Worm (Caenorhabditis elegans): ENCODE results near the gene ndus-8.

The ndus-8 gene

DNA sequence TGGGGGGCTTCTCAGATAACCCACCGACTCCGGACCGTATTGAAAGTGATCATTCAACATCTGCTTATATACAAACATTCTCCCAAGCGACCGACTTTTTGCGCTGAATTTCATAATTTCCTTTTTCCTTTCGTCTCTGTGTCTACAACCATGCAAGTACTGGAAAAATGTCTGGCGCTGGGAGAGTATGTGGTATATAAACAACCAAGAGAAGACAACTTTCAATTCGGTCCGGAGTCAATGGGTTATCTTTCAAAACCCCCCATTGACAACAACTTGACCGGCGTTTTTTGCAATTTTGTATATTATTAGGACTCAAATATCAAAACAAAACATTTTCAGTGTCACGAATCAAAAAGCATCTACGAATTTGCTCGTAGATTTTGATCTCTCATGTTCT, 44.5 kb upstream of the ndus-8 start:
- no peak for TF ChIP-seq Y95B8A.8 (GFP tag; IDR thresholded peaks at IDR 0.05)
- no peak for TF ChIP-seq Y67H2A.10 (GFP tag; conservative IDR thresholded peaks at IDR 0.05)
- TF ChIP-seq ama-1 (optimal IDR thresholded peaks at IDR 0.05) = no peak
- TF ChIP-seq ama-1 (GFP tag; optimal IDR thresholded peaks at IDR 0.05) = no peak
- TF ChIP-seq Y53G8AR.9 (GFP tag; conservative IDR thresholded peaks at IDR 0.05) = peak; percentile 79
- peak; percentile 95 for TF ChIP-seq repo-1 (tag; optimal IDR thresholded peaks at IDR 0.05)
- peak; percentile 81 for TF ChIP-seq B0261.1 (tag; optimal IDR thresholded peaks at IDR 0.05)
- 0 out of 2 replicates have a peak, but pooled peaks have one; percentile 47 for TF ChIP-seq nhr-120 (GFP tag; IDR thresholded peaks at IDR 0.05)
- TF ChIP-seq sdz-38 (tag; optimal IDR thresholded peaks at IDR 0.05) = no peak
- peak; percentile 83 for TF ChIP-seq mcd-1 (GFP tag; IDR thresholded peaks at IDR 0.05)
- no peak for TF ChIP-seq F49E8.2 (tag; optimal IDR thresholded peaks at IDR 0.05; ENCODE audit: insufficient read depth)
- no peak for TF ChIP-seq fkh-3 (tag; optimal IDR thresholded peaks at IDR 0.05)
- peak; percentile 58 for TF ChIP-seq attf-5 (GFP tag; optimal IDR thresholded peaks at IDR 0.05)
- peak; percentile 82 for TF ChIP-seq tbp1 (GFP tag; optimal IDR thresholded peaks at IDR 0.05)
- TF ChIP-seq ztf-18 (tag; optimal IDR thresholded peaks at IDR 0.05) = peak; percentile 46
- TF ChIP-seq nfya-2 (GFP tag; IDR thresholded peaks at IDR 0.05) = no peak
- peak; percentile 76 for TF ChIP-seq lin-54 (GFP tag; optimal IDR thresholded peaks at IDR 0.05)
- peak; percentile 43 to 62 for TF ChIP-seq let-607 (tag; optimal IDR thresholded peaks at IDR 0.05)
- TF ChIP-seq nhr-27 (tag; optimal IDR thresholded peaks at IDR 0.05) = peak; percentile 30
- no peak for TF ChIP-seq unc-130 (GFP tag; optimal IDR thresholded peaks at IDR 0.05)
- TF ChIP-seq mel-28 (tag; optimal IDR thresholded peaks at IDR 0.05; ENCODE audit: borderline replicate concordance) = no peak
- no peak for TF ChIP-seq let-526 (GFP tag; IDR thresholded peaks at IDR 0.05)
- no peak for TF ChIP-seq tbx-9 (tag; optimal IDR thresholded peaks at IDR 0.05; ENCODE audit: borderline replicate concordance)
- 0 out of 2 replicates have a peak, but pooled peaks have one; percentile 32 for TF ChIP-seq hmg-20 (GFP tag; IDR thresholded peaks at IDR 0.05)
- TF ChIP-seq akir-1 (GFP tag; optimal IDR thresholded peaks at IDR 0.05) = peak; percentile 37
- peak; percentile 51 for TF ChIP-seq tlf-1 (GFP tag; optimal IDR thresholded peaks at IDR 0.05)
- peak; percentile 72 for TF ChIP-seq ceh-27 (GFP tag; optimal IDR thresholded peaks at IDR 0.05)
- TF ChIP-seq dpff-1 (tag; optimal IDR thresholded peaks at IDR 0.05) = peak; percentile 18
- TF ChIP-seq B0336.3 (GFP tag; IDR thresholded peaks at IDR 0.05) = peak; percentile 88
- TF ChIP-seq T07F8.4 (tag; optimal IDR thresholded peaks at IDR 0.05) = peak; percentile 25
- TF ChIP-seq K12H6.12 (tag; optimal IDR thresholded peaks at IDR 0.05) = peak; percentile 41
- TF ChIP-seq T26A5.8 (tag; optimal IDR thresholded peaks at IDR 0.05) = no peak
- peak; percentile 73 for TF ChIP-seq snpc-3.4 (tag; optimal IDR thresholded peaks at IDR 0.05)
- peak; percentile 92 for TF ChIP-seq cebp-1 (GFP tag; IDR thresholded peaks at IDR 0.05)
- peak; percentile 98 for TF ChIP-seq cebp-1 (tag; optimal IDR thresholded peaks at IDR 0.05)
- TF ChIP-seq attf-6 (GFP tag; IDR thresholded peaks at IDR 0.05) = no peak
- TF ChIP-seq lir-1 (GFP tag; conservative IDR thresholded peaks at IDR 0.05) = no peak
- TF ChIP-seq pbrm-1 (GFP tag; IDR thresholded peaks at IDR 0.05) = peak; percentile 58; the same call in 1 of the 2 replicates
- peak; percentile 41 for TF ChIP-seq F22D6.2 (tag; optimal IDR thresholded peaks at IDR 0.05)
- no peak for TF ChIP-seq F55B11.4 (tag; optimal IDR thresholded peaks at IDR 0.05; ENCODE audit: borderline replicate concordance, insufficient read depth)
- no peak for TF ChIP-seq aptf-3 (GFP tag; IDR thresholded peaks at IDR 0.05)
- TF ChIP-seq hmg-1.2 (GFP tag; IDR thresholded peaks at IDR 0.05) = peak; percentile 70
- TF ChIP-seq sea-2 (GFP tag; IDR thresholded peaks at IDR 0.05) = no peak
- TF ChIP-seq nhr-80 (tag; optimal IDR thresholded peaks at IDR 0.05) = peak; percentile 52
- no peak for TF ChIP-seq egl-18 (GFP tag; IDR thresholded peaks at IDR 0.05)
- peak; percentile 60 for TF ChIP-seq somi-1 (GFP tag; optimal IDR thresholded peaks at IDR 0.05)
- TF ChIP-seq ceh-91 (GFP tag; IDR thresholded peaks at IDR 0.05) = no peak
- TF ChIP-seq ztf-28 (GFP tag; IDR thresholded peaks at IDR 0.05) = no peak
- peak; percentile 83 for TF ChIP-seq gei-17 (GFP tag; optimal IDR thresholded peaks at IDR 0.05)
- no peak for TF ChIP-seq egrh-3 (GFP tag; IDR thresholded peaks at IDR 0.05)

Measured in whole organism, young adult.